Worm (Caenorhabditis elegans): ENCODE measurements around the gene nhr-72.

Gene nhr-72

DNA sequence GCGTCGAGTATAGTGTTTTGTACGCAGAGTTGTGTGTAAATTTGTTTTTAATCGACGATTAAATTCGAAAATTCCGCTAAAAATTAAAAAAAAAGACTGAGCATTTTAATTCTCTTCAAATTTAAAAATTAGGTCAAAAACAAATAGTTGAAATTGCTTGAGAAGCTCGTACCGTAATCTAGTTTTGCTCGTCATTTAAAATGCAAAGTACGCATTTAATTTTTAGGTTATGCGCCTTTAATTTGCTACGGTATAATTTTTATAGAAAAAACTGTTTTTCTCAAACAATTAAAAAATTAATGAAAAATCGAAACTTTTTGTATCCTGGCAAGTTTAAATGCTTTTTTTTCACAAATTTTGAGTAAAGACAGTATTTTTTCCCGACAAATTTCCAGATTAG lies 41.9 kb downstream of the nhr-72 start (continued):
- no peak for TF ChIP-seq K12H6.12 (tag; optimal IDR thresholded peaks at IDR 0.05)
- no peak for TF ChIP-seq C17E4.6 (GFP tag; IDR thresholded peaks at IDR 0.05)
- no peak for TF ChIP-seq gei-17 (GFP tag; optimal IDR thresholded peaks at IDR 0.05)
- no peak for TF ChIP-seq mcd-1 (GFP tag; IDR thresholded peaks at IDR 0.05)
- no peak for TF ChIP-seq die-1 (tag; optimal IDR thresholded peaks at IDR 0.05)
- no peak for TF ChIP-seq T26A5.8 (tag; optimal IDR thresholded peaks at IDR 0.05)
- no peak for TF ChIP-seq nhr-120 (GFP tag; IDR thresholded peaks at IDR 0.05)
- TF ChIP-seq hrde-1 (tag; optimal IDR thresholded peaks at IDR 0.05; ENCODE audit: borderline replicate concordance) = no peak
- TF ChIP-seq madf-10 (tag; optimal IDR thresholded peaks at IDR 0.05) = no peak
- TF ChIP-seq F37B4.10 (GFP tag; IDR thresholded peaks at IDR 0.05) = no peak
- TF ChIP-seq Y79H2A.3 (GFP tag; conservative IDR thresholded peaks at IDR 0.05) = no peak
- peak; percentile 95 for TF ChIP-seq lsl-1 (GFP tag; optimal IDR thresholded peaks at IDR 0.05)
- peak; percentile 61; the same call in 1 of the 2 replicates for TF ChIP-seq ceh-91 (GFP tag; IDR thresholded peaks at IDR 0.05)
- no peak for TF ChIP-seq F49E8.2 (tag; optimal IDR thresholded peaks at IDR 0.05; ENCODE audit: insufficient read depth)
- no peak for TF ChIP-seq F22D6.2 (tag; optimal IDR thresholded peaks at IDR 0.05)
- TF ChIP-seq nhr-80 (tag; optimal IDR thresholded peaks at IDR 0.05) = no peak
- no peak for TF ChIP-seq nfyb-1 (GFP tag; IDR thresholded peaks at IDR 0.05)
- no peak for TF ChIP-seq snpc-3.4 (tag; optimal IDR thresholded peaks at IDR 0.05)
- TF ChIP-seq xnd-1 (tag; optimal IDR thresholded peaks at IDR 0.05) = peak; percentile 98
- TF ChIP-seq lir-1 (GFP tag; conservative IDR thresholded peaks at IDR 0.05) = no peak
- TF ChIP-seq bed-1 (GFP tag; IDR thresholded peaks at IDR 0.05) = no peak
- TF ChIP-seq ztf-18 (tag; optimal IDR thresholded peaks at IDR 0.05) = no peak
- no peak for TF ChIP-seq egl-44 (GFP tag; IDR thresholded peaks at IDR 0.05)
- TF ChIP-seq hsf-1 (GFP tag; IDR thresholded peaks at IDR 0.05) = no peak

DNA sequence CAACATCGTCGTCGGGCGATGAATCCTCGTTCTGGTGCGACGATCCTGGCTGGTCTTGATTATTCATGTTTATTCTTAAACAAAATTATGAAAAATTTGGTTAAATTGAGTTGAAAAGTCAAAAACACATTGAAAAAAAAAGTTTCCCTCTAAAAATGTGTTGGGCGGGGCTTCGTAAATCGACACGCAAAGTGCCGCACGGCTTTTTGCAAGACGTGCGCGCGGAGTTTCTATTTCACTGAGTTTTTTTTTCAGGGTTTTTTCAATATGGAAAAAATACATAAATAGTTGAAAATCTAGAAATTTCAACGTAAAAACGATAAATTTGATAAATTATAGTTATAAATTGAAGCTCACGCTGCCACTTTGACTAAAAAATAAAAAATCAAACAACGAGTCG lies 42.5 kb downstream of the nhr-72 start, which contains the start of gene F54D10.5:
TSS of gene F54D10.5 (minus strand) at position 74 of the 400 bp plus-strand sequence.
- TF ChIP-seq madf-8 (GFP tag; conservative IDR thresholded peaks at IDR 0.05) (no peak), F52B5.7 (tag; optimal IDR thresholded peaks at IDR 0.05) (no peak), attf-5 (GFP tag; optimal IDR thresholded peaks at IDR 0.05) (peak; percentile 25), madf-3 (GFP tag; IDR thresholded peaks at IDR 0.05) (no peak), athp-1 (tag; optimal IDR thresholded peaks at IDR 0.05) (no peak), D2030.7 (GFP tag; IDR thresholded peaks at IDR 0.05) (0 out of 2 replicates have a peak, but pooled peaks have one; percentile 33), K12H6.12 (tag; optimal IDR thresholded peaks at IDR 0.05) (no peak), lin-35 (GFP tag; optimal IDR thresholded peaks at IDR 0.05) (peak in 1 of 3 experiments; percentile 83), F23B12.7 (tag; optimal IDR thresholded peaks at IDR 0.05; ENCODE audit: insufficient read depth) (peak; percentile 67), dox-1 (GFP tag; IDR thresholded peaks at IDR 0.05) (0 out of 2 replicates have a peak, but pooled peaks have one; percentile 46), efl-1 (GFP tag; optimal IDR thresholded peaks at IDR 0.05) (peak; percentile 43), let-607 (tag; optimal IDR thresholded peaks at IDR 0.05) (peak in 1 of 2 experiments; percentile 11), lsl-1 (GFP tag; optimal IDR thresholded peaks at IDR 0.05) (no peak), ccch-3 (GFP tag; optimal IDR thresholded peaks at IDR 0.05) (no peak), rec-8 (tag; optimal IDR thresholded peaks at IDR 0.05) (no peak), lin-26 (GFP tag; IDR thresholded peaks at IDR 0.05) (no peak), attf-6 (GFP tag; IDR thresholded peaks at IDR 0.05) (no peak), ceh-79 (tag; optimal IDR thresholded peaks at IDR 0.05) (no peak), hmg-20 (GFP tag; IDR thresholded peaks at IDR 0.05) (no peak), egl-44 (GFP tag; IDR thresholded peaks at IDR 0.05) (no peak), nfyb-1 (GFP tag; IDR thresholded peaks at IDR 0.05) (no peak), F37B4.10 (GFP tag; IDR thresholded peaks at IDR 0.05) (no peak), F55B11.4 (tag; optimal IDR thresholded peaks at IDR 0.05; ENCODE audit: borderline replicate concordance, insufficient read depth) (no peak), unc-62 (GFP tag; optimal IDR thresholded peaks at IDR 0.05) (no peak), lir-1 (GFP tag; conservative IDR thresholded peaks at IDR 0.05) (no peak), snpc-3.4 (tag; optimal IDR thresholded peaks at IDR 0.05) (peak; percentile 25), madf-10 (tag; optimal IDR thresholded peaks at IDR 0.05) (no peak), hsf-1 (GFP tag; IDR thresholded peaks at IDR 0.05) (no peak), ztf-25 (GFP tag; IDR thresholded peaks at IDR 0.05) (no peak), rcor-1 (GFP tag; IDR thresholded peaks at IDR 0.05) (peak; percentile 44), lsy-27 (tag; optimal IDR thresholded peaks at IDR 0.05; ENCODE audit: borderline replicate concordance, insufficient read depth) (no peak)

All from whole organism, young adult.